Fruit fly (Drosophila melanogaster) whole organism, embryonic: ENCODE measurements around the gene CG14984.

ENCODE experiments used
- CG11456 ChIP-seq: fragments of 200-800 bp; sonication (Bioruptor generic); IDR thresholded peaks from 3 replicates; pipeline ENCODE4 v1.3.6; 2022; ENCODE audit warnings: missing biosample characterization, missing genetic modification characterization
- CG11695 ChIP-seq: fragments of 200-800 bp; sonication (Bioruptor generic); IDR thresholded peaks from 3 replicates; pipeline ENCODE4 v1.3.6; 2022; ENCODE audit warnings: missing biosample characterization, missing genetic modification characterization
- CG12071 ChIP-seq: fragments of 200-800 bp; sonication (Bioruptor generic); optimal IDR thresholded peaks from 3 replicates; lab custom pipeline; 2018; ENCODE audit warnings: missing biosample characterization, mild to moderate bottlenecking, missing genetic modification characterization
- CG12659 ChIP-seq: fragments of 200-800 bp; sonication (Bioruptor generic); optimal IDR thresholded peaks from 3 replicates; lab custom pipeline; 2017; ENCODE audit warnings: mild to moderate bottlenecking, missing biosample characterization, missing genetic modification reagents, missing genetic modification characterization
- CG13624 ChIP-seq: fragments of 200-800 bp; sonication (Bioruptor generic); optimal IDR thresholded peaks from 2 replicates; lab custom pipeline; 2016; ENCODE audit warnings: missing biosample characterization, missing genetic modification characterization
- CG14965 ChIP-seq: fragments of 200-800 bp; sonication (Bioruptor generic); optimal IDR thresholded peaks from 2 replicates; lab custom pipeline; 2016; ENCODE audit warnings: missing biosample characterization, missing genetic modification characterization, borderline replicate concordance
- CG17802 ChIP-seq: fragments of 200-800 bp; sonication (Bioruptor generic); optimal IDR thresholded peaks from 2 replicates; lab custom pipeline; 2018; ENCODE audit warnings: missing biosample characterization, mild to moderate bottlenecking, missing genetic modification characterization, moderate library complexity
- CG18599 ChIP-seq: fragments of 200-800 bp; sonication (Bioruptor generic); optimal IDR thresholded peaks from 3 replicates; lab custom pipeline; 2017; ENCODE audit warnings: missing biosample characterization, missing genetic modification characterization, mild to moderate bottlenecking, moderate library complexity, missing genetic modification reagents
- CG2120 ChIP-seq: fragments of 200-800 bp; sonication (Bioruptor generic); optimal IDR thresholded peaks from 3 replicates; lab custom pipeline; 2016; ENCODE audit warnings: missing biosample characterization, missing genetic modification characterization
- CG2678 ChIP-seq: fragments of 200-800 bp; sonication (Bioruptor generic); optimal IDR thresholded peaks from 3 replicates; lab custom pipeline; 2019; ENCODE audit warnings: missing biosample characterization, mild to moderate bottlenecking, missing genetic modification characterization, moderate library complexity
- CG3163 ChIP-seq: fragments of 200-800 bp; sonication (Bioruptor generic); optimal IDR thresholded peaks from 3 replicates; lab custom pipeline; 2016; ENCODE audit warnings: missing biosample characterization, missing genetic modification characterization
- CG32532 ChIP-seq: fragments of 200-800 bp; sonication (Bioruptor generic); IDR thresholded peaks from 2 replicates; pipeline ENCODE4 v1.3.6; 2022; ENCODE audit warnings: missing biosample characterization, missing genetic modification characterization
- CG3407 ChIP-seq: fragments of 200-800 bp; sonication (Bioruptor generic); optimal IDR thresholded peaks from 2 replicates; lab custom pipeline; 2018; ENCODE audit warnings: missing biosample characterization, mild to moderate bottlenecking, missing genetic modification characterization
- CG42726 ChIP-seq: fragments of 200-800 bp; sonication (Bioruptor generic); IDR thresholded peaks from 2 replicates; pipeline ENCODE4 v1.3.6; 2022; ENCODE audit warnings: missing biosample characterization, missing genetic modification characterization; ENCODE audit not compliant: partially characterized antibody
- CG5953 ChIP-seq: fragments of 200-800 bp; sonication (Bioruptor generic); IDR thresholded peaks from 2 replicates; pipeline ENCODE4 v1.3.6; 2022; ENCODE audit warnings: missing biosample characterization, missing genetic modification characterization
- CG6791 ChIP-seq: fragments of 200-800 bp; sonication (Bioruptor generic); IDR thresholded peaks from 3 replicates; pipeline ENCODE4 v1.3.6; 2022; ENCODE audit warnings: missing biosample characterization, missing genetic modification characterization; ENCODE audit not compliant: partially characterized antibody
- CG7839 ChIP-seq: fragments of 200-800 bp; sonication (Bioruptor generic); optimal IDR thresholded peaks from 3 replicates; lab custom pipeline; 2018; ENCODE audit warnings: missing biosample characterization, mild to moderate bottlenecking, missing genetic modification characterization, moderate library complexity
- Deaf1 ChIP-seq: fragments of 200-800 bp; optimal IDR thresholded peaks from 3 replicates; lab custom pipeline; 2019; ENCODE audit warnings: missing biosample characterization, mild to moderate bottlenecking, missing genetic modification characterization, moderate library complexity
- Dll ChIP-seq: fragments of 200-800 bp; sonication (Bioruptor generic); IDR thresholded peaks from 4 replicates; pipeline ENCODE4 v1.3.6; 2022; ENCODE audit warnings: missing biosample characterization, missing genetic modification characterization; ENCODE audit not compliant: partially characterized antibody
- Doc3 ChIP-seq: fragments of 200-800 bp; sonication (Bioruptor generic); IDR thresholded peaks from 3 replicates; pipeline ENCODE4 v1.3.6; 2022; ENCODE audit warnings: missing biosample characterization, missing genetic modification characterization; ENCODE audit not compliant: partially characterized antibody
- Dp ChIP-seq: fragments of 200-800 bp; sonication (Bioruptor generic); optimal IDR thresholded peaks from 2 replicates; lab custom pipeline; 2018; ENCODE audit warnings: missing biosample characterization, mild to moderate bottlenecking, missing genetic modification characterization, moderate library complexity
- Drgx ChIP-seq: fragments of 200-800 bp; sonication (Bioruptor generic); IDR thresholded peaks from 2 replicates; pipeline ENCODE4 v1.3.6; 2022; ENCODE audit warnings: missing biosample characterization, missing genetic modification characterization
- E2f2 ChIP-seq: fragments of 200-800 bp; sonication (Bioruptor generic); IDR thresholded peaks from 2 replicates; pipeline ENCODE4 v1.3.6; 2022; ENCODE audit warnings: missing biosample characterization, missing genetic modification characterization
- ERR ChIP-seq: fragments of 200-800 bp; sonication (Bioruptor generic); optimal IDR thresholded peaks from 2 replicates; lab custom pipeline; 2016; ENCODE audit warnings: missing biosample characterization, missing genetic modification characterization
- Fer1 ChIP-seq: fragments of 200-800 bp; sonication (Bioruptor generic); optimal IDR thresholded peaks from 2 replicates; lab custom pipeline; 2017; ENCODE audit warnings: missing biosample characterization, mild to moderate bottlenecking, missing genetic modification characterization
- Hmr ChIP-seq: fragments of 200-800 bp; sonication (Bioruptor generic); optimal IDR thresholded peaks from 3 replicates; lab custom pipeline; 2017; ENCODE audit warnings: mild to moderate bottlenecking, missing biosample characterization, missing genetic modification reagents, missing genetic modification characterization
- Max ChIP-seq: fragments of 200-800 bp; sonication (Bioruptor generic); optimal IDR thresholded peaks from 2 replicates; lab custom pipeline; 2016; ENCODE audit warnings: missing biosample characterization, mild to moderate bottlenecking, missing genetic modification characterization
- NFAT ChIP-seq: fragments of 200-800 bp; sonication (Bioruptor generic); IDR thresholded peaks from 2 replicates; pipeline ENCODE4 v1.3.6; 2022; ENCODE audit warnings: missing biosample characterization, missing genetic modification characterization
- Pdp1 ChIP-seq, 2 experiments: fragments of 200-800 bp; sonication (Bioruptor generic); optimal IDR thresholded peaks; 3 replicates each; lab custom pipeline; 2016; ENCODE audit warnings: missing biosample characterization in 2 of 2, missing genetic modification characterization in 2 of 2, mild to moderate bottlenecking in 1 of 2, moderate library complexity in 1 of 2
- Rfx ChIP-seq: fragments of 200-800 bp; sonication (Bioruptor generic); IDR thresholded peaks from 2 replicates; pipeline ENCODE4 v1.3.6; 2022; ENCODE audit warnings: missing biosample characterization, missing genetic modification characterization
- Trl ChIP-seq, 3 experiments: fragments of >200 bp in 2 of 3; fragments of 200-800 bp in 1 of 3; sonication (Bioruptor generic) in 1 of 3; optimal IDR thresholded peaks; 2 replicates in 1 of 3; 3 replicates in 2 of 3; lab custom pipeline; 2016 to 2017; ENCODE audit warnings: missing biosample characterization in 1 of 3, missing genetic modification characterization in 1 of 3
- abd-A ChIP-seq: fragments of 200-800 bp; sonication (Bioruptor generic); optimal IDR thresholded peaks from 3 replicates; lab custom pipeline; 2019; ENCODE audit warnings: missing biosample characterization, mild to moderate bottlenecking, missing genetic modification characterization, moderate library complexity
- amos ChIP-seq: fragments of 200-800 bp; sonication (Bioruptor generic); IDR thresholded peaks from 2 replicates; pipeline ENCODE4 v1.3.6; 2022; ENCODE audit warnings: missing biosample characterization, missing genetic modification characterization; ENCODE audit not compliant: partially characterized antibody
- ato ChIP-seq: fragments of 200-800 bp; sonication (Bioruptor generic); IDR thresholded peaks from 2 replicates; pipeline ENCODE4 v1.3.6; 2022; ENCODE audit warnings: missing biosample characterization, missing genetic modification characterization; ENCODE audit not compliant: partially characterized antibody
- da ChIP-seq: fragments of 200-800 bp; sonication (Bioruptor generic); optimal IDR thresholded peaks from 2 replicates; lab custom pipeline; 2016; ENCODE audit warnings: missing biosample characterization, missing genetic modification characterization
- dysf ChIP-seq: fragments of 200-800 bp; sonication (Bioruptor generic); IDR thresholded peaks from 3 replicates; pipeline ENCODE4 v1.3.6; 2022; ENCODE audit warnings: missing biosample characterization, missing genetic modification characterization
- exex ChIP-seq: fragments of 200-800 bp; sonication (Bioruptor generic); optimal IDR thresholded peaks from 4 replicates; lab custom pipeline; 2018; ENCODE audit warnings: missing biosample characterization, mild to moderate bottlenecking, missing genetic modification characterization, moderate library complexity
- lab ChIP-seq: fragments of 200-800 bp; sonication (Bioruptor generic); optimal IDR thresholded peaks from 3 replicates; lab custom pipeline; 2017; ENCODE audit warnings: missing biosample characterization, missing genetic modification characterization, mild to moderate bottlenecking, moderate library complexity, missing genetic modification reagents
- pan ChIP-seq, 4 experiments: fragments of >200 bp in 3 of 4; fragments of 200-800 bp in 1 of 4; sonication (Bioruptor generic) in 1 of 4; optimal IDR thresholded peaks in 3 of 4; IDR thresholded peaks in 1 of 4; 2 replicates each; pipeline versions ENCODE4 v1.3.6 to Lab custom; 2017 to 2022; ENCODE audit warnings: missing biosample characterization in 2 of 4, missing genetic modification characterization in 2 of 4, mixed read lengths in 1 of 4
- peb ChIP-seq: fragments of 200-800 bp; sonication (Bioruptor generic); IDR thresholded peaks from 2 replicates; pipeline ENCODE4 v1.3.6; 2022; ENCODE audit warnings: missing biosample characterization, missing genetic modification characterization
- sens ChIP-seq: fragments of 200-800 bp; sonication (Bioruptor generic); peaks from one replicate; lab custom pipeline; 2016; ENCODE audit warnings: missing biosample characterization, missing genetic modification characterization
- vnd ChIP-seq: fragments of 200-800 bp; sonication (Bioruptor generic); IDR thresholded peaks from 3 replicates; pipeline ENCODE4 v1.3.6; 2022; ENCODE audit warnings: missing biosample characterization, missing genetic modification characterization; ENCODE audit not compliant: partially characterized antibody
- zen2 ChIP-seq: fragments of 200-800 bp; sonication (Bioruptor generic); IDR thresholded peaks from 3 replicates; pipeline ENCODE4 v1.3.6; 2022; ENCODE audit warnings: missing biosample characterization, missing genetic modification characterization; ENCODE audit not compliant: partially characterized antibody

Gene CG14984

dm6 chr3L:3942241-3943028 lies 9.9 kb downstream of the CG14984 start, which contains the start of the genes CG10863 and CG14982 (continued):
- TF ChIP-seq Hmr (GFP tag; lab: Kevin White, UChicago): peak; percentile 5
- peak; percentile 3 for TF ChIP-seq CG12659 (GFP tag; lab: Kevin White, UChicago)
- no peak for TF ChIP-seq CG6791
- TF ChIP-seq amos (GFP tag; lab: Robert Waterston, UW): peak; percentile 29; the same call in 1 of the 2 replicates
- TF ChIP-seq lab (GFP tag; lab: Kevin White, UChicago): peak; percentile 43
- peak; percentile 51 for TF ChIP-seq CG18599
- TF ChIP-seq, all 482 proteins: peak for 53

- TF ChIP-seq vnd (GFP tag; lab: Robert Waterston, UW) (peak; percentile 33; the same call in 1 of the 3 replicates), CG17802 (tag; lab: Kevin White, UChicago) (no peak), CG11456 (GFP tag; lab: Robert Waterston, UW) (no peak), Drgx (GFP tag; lab: Robert Waterston, UW) (0 out of 2 replicates have a peak, but pooled peaks have one; percentile 28), exex (tag; lab: Kevin White, UChicago) (peak; percentile 71), CG3163 (GFP tag; lab: Kevin White, UChicago) (no peak), Fer1 (peak; percentile 32), Dp (GFP tag; lab: Kevin White, UChicago) (peak; percentile 77), CG7839 (tag; lab: Kevin White, UChicago) (peak; percentile 30), dysf (GFP tag; lab: Robert Waterston, UW) (peak; percentile 23; the same call in 1 of the 3 replicates), ERR (GFP tag; lab: Kevin White, UChicago) (no peak), CG14965 (no peak), CG32532 (GFP tag; lab: Robert Waterston, UW) (peak; percentile 42; the same call in 1 of the 2 replicates), zen2 (GFP tag; lab: Robert Waterston, UW) (0 out of 3 replicates have a peak, but pooled peaks have one; percentile 47), abd-A (tag; lab: Kevin White, UChicago) (no peak), peb (GFP tag; lab: Robert Waterston, UW) (peak; percentile 29; the same call in 1 of the 2 replicates), CG11695 (0 out of 3 replicates have a peak, but pooled peaks have one; percentile 19), CG42726 (no peak), Rfx (GFP tag; lab: Robert Waterston, UW) (peak; percentile 53; the same call in 1 of the 2 replicates), Trl (optimal IDR thresholded peaks at IDR 0.05; lab: Kevin White, UChicago) (no peak), Trl (GFP tag; optimal IDR thresholded peaks at IDR 0.05; lab: Kevin White, UChicago) (no peak), da (no peak), CG3407 (GFP tag; lab: Kevin White, UChicago) (no peak), Doc3 (GFP tag; lab: Robert Waterston, UW) (peak; percentile 38; the same call in 2 of the 3 replicates), Dll (GFP tag; lab: Robert Waterston, UW) (peak; percentile 61; the same call in 3 of the 4 replicates), E2f2 (GFP tag; lab: Robert Waterston, UW) (peak; percentile 76), pan (optimal IDR thresholded peaks at IDR 0.05; lab: Kevin White, UChicago) (no peak), pan (GFP tag; optimal IDR thresholded peaks at IDR 0.05 in 1 of 2, IDR thresholded peaks at IDR 0.05 in 1 of 2) (peak in 1 of 2 experiments; percentile 24), NFAT (GFP tag; lab: Robert Waterston, UW) (peak; percentile 69), Deaf1 (tag; lab: Kevin White, UChicago) (no peak), CG12071 (GFP tag; lab: Kevin White, UChicago) (no peak), CG2678 (peak; percentile 56), CG13624 (no peak), Max (GFP tag; lab: Kevin White, UChicago) (no peak), CG5953 (GFP tag; lab: Robert Waterston, UW) (no peak), CG2120 (GFP tag; lab: Kevin White, UChicago) (peak; percentile 66), sens (GFP tag; lab: Kevin White, UChicago) (peak; percentile 75), ato (GFP tag; lab: Robert Waterston, UW) (peak; percentile 58), Pdp1 (GFP tag; optimal IDR thresholded peaks at IDR 0.05; lab: Kevin White, UChicago) (peak in 1 of 2 experiments; percentile 54)
Measured at dm6 chr3L:3940075-3940819, 12.1 kb downstream of the CG14984 start, which contains the start of gene CG12766. TSS of gene CG12766 (minus strand) at chr3L:3940125.
